Fruit fly (Drosophila melanogaster): Measurements from ENCODE around the gene CG31391.

Gene CG31391

DNA sequence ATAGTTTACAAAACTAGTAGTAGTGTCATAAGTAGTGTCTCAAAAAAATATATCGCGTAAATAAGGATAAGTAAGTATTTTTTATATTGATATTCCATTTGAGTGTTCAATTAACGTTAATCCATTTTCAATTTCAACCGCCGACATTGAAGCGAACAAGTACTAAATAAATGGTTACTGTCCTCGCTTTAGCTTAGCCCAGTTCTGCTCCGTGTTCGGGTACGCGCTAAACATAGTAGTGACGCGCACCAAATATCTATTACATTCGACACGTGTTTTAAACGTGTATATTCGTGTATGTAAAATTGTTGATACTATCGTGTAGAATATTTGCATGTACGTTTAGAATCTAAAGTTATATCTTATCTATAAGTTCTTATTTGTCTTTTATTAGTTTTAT is 29.8 kb downstream of the CG31391 start (continued):
- TF ChIP-seq otp (GFP tag; IDR thresholded peaks at IDR 0.05), result no peak
- peak; percentile 48 for TF ChIP-seq CG3163 (GFP tag; optimal IDR thresholded peaks at IDR 0.05)
- TF ChIP-seq CG10979 (tag; optimal IDR thresholded peaks at IDR 0.05), result peak; percentile 35
- TF ChIP-seq CG10274 (GFP tag; optimal IDR thresholded peaks at IDR 0.05), result no peak
- TF ChIP-seq BEAF-32 (GFP tag; optimal IDR thresholded peaks at IDR 0.05), result peak; percentile 87
- peak; percentile 30 for TF ChIP-seq CG9609 (GFP tag; optimal IDR thresholded peaks at IDR 0.05)
- no peak for TF ChIP-seq crol (GFP tag; IDR thresholded peaks at IDR 0.05)
- TF ChIP-seq MBD-R2 (GFP tag; IDR thresholded peaks at IDR 0.05), result no peak
- TF ChIP-seq CG11456 (GFP tag; IDR thresholded peaks at IDR 0.05), result no peak
- peak; percentile 82 for TF ChIP-seq bbx (GFP tag; IDR thresholded peaks at IDR 0.05; ENCODE audit: partially characterized antibody)
- peak; percentile 35 for TF ChIP-seq Xbp1 (GFP tag; optimal IDR thresholded peaks at IDR 0.05)
- peak; percentile 19 for TF ChIP-seq CG2116 (GFP tag; optimal IDR thresholded peaks at IDR 0.05)
- TF ChIP-seq CG1647 (GFP tag; optimal IDR thresholded peaks at IDR 0.05), result peak; percentile 44
- peak; percentile 88 for TF ChIP-seq Hmr (GFP tag; optimal IDR thresholded peaks at IDR 0.05)
- no peak for TF ChIP-seq CG3838 (GFP tag; optimal IDR thresholded peaks at IDR 0.05)
- TF ChIP-seq CG9817 (tag; optimal IDR thresholded peaks at IDR 0.05), result peak; percentile 22
- TF ChIP-seq Camta (GFP tag; optimal IDR thresholded peaks at IDR 0.05), result peak; percentile 41
- TF ChIP-seq jigr1 (GFP tag; IDR thresholded peaks at IDR 0.05), result no peak
- no peak for TF ChIP-seq CG10147 (GFP tag; optimal IDR thresholded peaks at IDR 0.05)
- peak; percentile 76 for TF ChIP-seq ftz-f1 (GFP tag; optimal IDR thresholded peaks at IDR 0.05)
- no peak for TF ChIP-seq gsb-n (tag; optimal IDR thresholded peaks at IDR 0.05)
- no peak for TF ChIP-seq CG1529 (GFP tag; optimal IDR thresholded peaks at IDR 0.05)
- TF ChIP-seq H15 (GFP tag; IDR thresholded peaks at IDR 0.05), result no peak

DNA sequence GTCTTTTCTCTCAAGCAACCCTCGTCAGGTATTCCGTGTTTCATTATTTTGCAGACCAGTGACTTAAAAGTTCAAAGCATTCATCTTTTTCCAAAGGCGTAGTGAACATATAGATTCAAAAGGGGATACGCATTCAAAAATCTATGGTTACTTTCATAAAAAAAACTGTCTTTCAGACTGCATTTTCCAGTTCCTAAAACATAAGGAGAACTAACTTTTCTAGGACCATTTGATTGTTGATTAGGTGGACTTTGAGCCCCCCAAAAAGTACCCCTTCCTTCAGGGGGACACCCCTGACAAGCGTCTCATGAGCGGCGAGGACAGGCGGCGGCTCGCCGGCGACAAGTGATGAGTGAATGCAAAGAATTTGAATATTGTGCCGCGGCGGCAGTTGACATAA is 31.3 kb downstream of the CG31391 start:
- TF ChIP-seq chm (GFP tag; IDR thresholded peaks at IDR 0.05), result peak; percentile 26; the same call in 1 of the 2 replicates
- no peak for TF ChIP-seq CG8944 (GFP tag; optimal IDR thresholded peaks at IDR 0.05)
- peak; percentile 41 for TF ChIP-seq Med (GFP tag)
- TF ChIP-seq hkb (optimal IDR thresholded peaks at IDR 0.05), result no peak
- TF ChIP-seq hkb (GFP tag; IDR thresholded peaks at IDR 0.05), result 0 out of 2 replicates have a peak, but pooled peaks have one; percentile 33
- no peak for TF ChIP-seq CG12391 (tag; optimal IDR thresholded peaks at IDR 0.05)

DNA sequence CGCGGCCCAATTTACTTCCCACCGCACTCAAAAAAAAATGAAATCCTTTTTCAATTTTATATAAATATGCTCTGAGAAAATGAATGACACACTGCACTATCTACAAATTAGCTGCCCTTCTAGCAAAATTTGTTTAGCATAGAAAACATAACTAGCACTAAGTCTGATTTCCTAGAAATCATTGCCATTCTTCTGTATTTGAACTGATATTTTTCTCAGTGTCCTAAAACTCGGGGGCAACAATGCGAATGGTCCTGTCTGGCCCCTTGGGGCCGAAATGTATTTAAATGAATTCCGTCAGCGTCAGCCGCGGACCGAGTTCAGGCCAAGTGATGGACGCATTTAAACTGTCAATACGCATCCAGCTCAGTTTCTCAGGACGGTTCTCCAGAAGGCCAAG is 32.2 kb downstream of the CG31391 start:
- TF ChIP-seq sens (GFP tag) (peak; percentile 51), D (optimal IDR thresholded peaks at IDR 0.05) (no peak), D (GFP tag; optimal IDR thresholded peaks at IDR 0.05) (no peak)

DNA sequence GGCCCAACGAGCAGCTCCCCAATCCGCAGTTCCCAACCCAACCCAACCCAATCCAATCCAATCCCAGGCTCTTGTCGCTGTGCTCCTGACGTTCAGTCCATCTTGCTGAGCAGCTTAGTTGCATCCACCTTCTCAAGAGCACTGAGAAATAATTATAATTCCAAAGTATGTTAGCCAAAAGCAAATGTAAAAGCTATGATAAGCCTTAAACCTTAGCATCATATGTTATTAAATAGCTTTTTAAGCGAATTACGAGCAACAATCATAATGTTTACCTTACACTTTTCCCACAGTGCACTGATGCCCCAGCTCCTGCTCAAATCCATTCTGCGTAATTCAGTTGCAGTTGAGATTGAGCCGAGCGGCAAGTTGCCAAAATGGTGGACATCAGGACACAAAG is 34.9 kb downstream of the CG31391 start:
- TF ChIP-seq CG16863 (GFP tag; optimal IDR thresholded peaks at IDR 0.05), result no peak
- TF ChIP-seq nerfin-2 (GFP tag; IDR thresholded peaks at IDR 0.05; ENCODE audit: partially characterized antibody), result no peak
- no peak for TF ChIP-seq ind (GFP tag; optimal IDR thresholded peaks at IDR 0.05)
- no peak for TF ChIP-seq ewg (GFP tag; optimal IDR thresholded peaks at IDR 0.05)
- no peak for TF ChIP-seq Sox102F (GFP tag; optimal IDR thresholded peaks at IDR 0.05)
- TF ChIP-seq bowl (GFP tag; IDR thresholded peaks at IDR 0.05), result no peak
- no peak for TF ChIP-seq Opbp (GFP tag; IDR thresholded peaks at IDR 0.05; ENCODE audit: partially characterized antibody)
- TF ChIP-seq ATbp (GFP tag; optimal IDR thresholded peaks at IDR 0.05), result no peak
- no peak for TF ChIP-seq CG43689 (GFP tag; IDR thresholded peaks at IDR 0.05)
- no peak for TF ChIP-seq vvl (GFP tag; IDR thresholded peaks at IDR 0.05)

Data from whole organism, embryonic.